Worm (Caenorhabditis elegans): ENCODE measurements around the gene fbxa-61.

The fbxa-61 gene

ce11 chrIII:1201958-1202596 is 36.8 kb upstream of the fbxa-61 start, which contains the start of the genes mrpl-45 and Y119D3B.12 (continued):
- TF ChIP-seq lin-39 (tag; optimal IDR thresholded peaks at IDR 0.05), result no peak
- TF ChIP-seq nhr-77 (tag; optimal IDR thresholded peaks at IDR 0.05), result no peak
- no peak for TF ChIP-seq elt-3 (tag; optimal IDR thresholded peaks at IDR 0.05)
- no peak for TF ChIP-seq skn-1 (tag; optimal IDR thresholded peaks at IDR 0.05)
- TF ChIP-seq peb-1 (tag; optimal IDR thresholded peaks at IDR 0.05), result no peak
- peak; percentile 15 for TF ChIP-seq nhr-21 (tag; optimal IDR thresholded peaks at IDR 0.05)
- TF ChIP-seq aly-2 (tag; optimal IDR thresholded peaks at IDR 0.05), result no peak
- peak; percentile 87 for TF ChIP-seq gmeb-1 (tag; optimal IDR thresholded peaks at IDR 0.05)
- TF ChIP-seq ztf-1 (GFP tag; conservative IDR thresholded peaks at IDR 0.05), result no peak

- TF ChIP-seq nhr-11 (tag; optimal IDR thresholded peaks at IDR 0.05) (no peak), nhr-25 (tag; optimal IDR thresholded peaks at IDR 0.05) (no peak), nhr-12 (tag; optimal IDR thresholded peaks at IDR 0.05) (no peak), unc-62 (GFP tag; optimal IDR thresholded peaks at IDR 0.05) (no peak), snpc-4 (tag; optimal IDR thresholded peaks at IDR 0.05) (no peak), sem-4 (tag; optimal IDR thresholded peaks at IDR 0.05) (no peak), R02D3.7 (tag; optimal IDR thresholded peaks at IDR 0.05) (no peak), crh-2 (tag; optimal IDR thresholded peaks at IDR 0.05) (no peak), unc-39 (tag; optimal IDR thresholded peaks at IDR 0.05) (no peak)
Measured at ce11 chrIII:1205421-1205820, 33.4 kb upstream of the fbxa-61 start.

ce11 chrIII:1206331-1206730 is 32.5 kb upstream of the fbxa-61 start:
- TF ChIP-seq Y55F3AM.14 (GFP tag; optimal IDR thresholded peaks at IDR 0.05) (no peak), peb-1 (tag; optimal IDR thresholded peaks at IDR 0.05) (no peak), nhr-10 (tag; optimal IDR thresholded peaks at IDR 0.05) (no peak), snpc-4 (tag; optimal IDR thresholded peaks at IDR 0.05) (no peak), lin-39 (tag; optimal IDR thresholded peaks at IDR 0.05) (no peak), nhr-129 (tag; optimal IDR thresholded peaks at IDR 0.05) (no peak), crh-2 (tag; optimal IDR thresholded peaks at IDR 0.05) (no peak), unc-39 (tag; optimal IDR thresholded peaks at IDR 0.05) (no peak)

ce11 chrIII:1207027-1207426 is 31.8 kb upstream of the fbxa-61 start:
- TF ChIP-seq elt-1 (tag; optimal IDR thresholded peaks at IDR 0.05) (no peak), lsy-2 (tag; optimal IDR thresholded peaks at IDR 0.05) (no peak)

- no peak for TF ChIP-seq sma-9 (GFP tag; optimal IDR thresholded peaks at IDR 0.05)
- TF ChIP-seq sma-9 (tag; optimal IDR thresholded peaks at IDR 0.05), result no peak
- peak; percentile 21 for TF ChIP-seq nhr-129 (tag; optimal IDR thresholded peaks at IDR 0.05)
- no peak for TF ChIP-seq nhr-21 (tag; optimal IDR thresholded peaks at IDR 0.05)
- peak; percentile 56 for TF ChIP-seq unc-55 (GFP tag; optimal IDR thresholded peaks at IDR 0.05)
- peak; percentile 58 for TF ChIP-seq lin-13 (GFP tag; optimal IDR thresholded peaks at IDR 0.05)
- TF ChIP-seq C34F6.9 (tag; optimal IDR thresholded peaks at IDR 0.05), result peak; percentile 34
- TF ChIP-seq mbf-1 (tag; optimal IDR thresholded peaks at IDR 0.05), result no peak
- TF ChIP-seq gmeb-1 (tag; optimal IDR thresholded peaks at IDR 0.05), result peak; percentile 84
- no peak for TF ChIP-seq F13H6.1 (tag; optimal IDR thresholded peaks at IDR 0.05)
- no peak for TF ChIP-seq nhr-10 (tag; optimal IDR thresholded peaks at IDR 0.05)
- TF ChIP-seq lsy-2 (tag; optimal IDR thresholded peaks at IDR 0.05), result peak in 1 of 2 experiments; percentile 55
- no peak for TF ChIP-seq fos-1 (tag; optimal IDR thresholded peaks at IDR 0.05)
Measured at ce11 chrIII:1207852-1208251, 31.0 kb upstream of the fbxa-61 start, which contains the start of gene orc-3. Gene orc-3, plus strand, starts transcription at chrIII:1208133.

- no peak for TF ChIP-seq nhr-23 (tag; optimal IDR thresholded peaks at IDR 0.05)
- no peak for TF ChIP-seq ceh-82 (tag; optimal IDR thresholded peaks at IDR 0.05)
- no peak for TF ChIP-seq nhr-237 (tag; optimal IDR thresholded peaks at IDR 0.05)
- TF ChIP-seq lin-39 (tag; optimal IDR thresholded peaks at IDR 0.05), result no peak
- TF ChIP-seq elt-3 (tag; optimal IDR thresholded peaks at IDR 0.05), result no peak
Measured at ce11 chrIII:1210638-1211037, 28.2 kb upstream of the fbxa-61 start.
